Worm (Caenorhabditis elegans): Measurements from ENCODE around the gene swsn-1.

ce11 chrV:20266992-20267391, 17.7 kb upstream of the swsn-1 start, which contains the start of gene mdt-17:
- TF ChIP-seq tab-1 (GFP tag; IDR thresholded peaks at IDR 0.05) (no peak), flt-1 (GFP tag; IDR thresholded peaks at IDR 0.05) (no peak), klf-2 (GFP tag; conservative IDR thresholded peaks at IDR 0.05) (no peak), ztf-23 (GFP tag; IDR thresholded peaks at IDR 0.05) (no peak), ztf-29 (GFP tag; IDR thresholded peaks at IDR 0.05) (no peak), T22C8.4 (GFP tag; IDR thresholded peaks at IDR 0.05) (no peak), cog-1 (tag; optimal IDR thresholded peaks at IDR 0.05) (no peak), ref-1 (GFP tag; conservative IDR thresholded peaks at IDR 0.05) (no peak)
